Worm (Caenorhabditis elegans): ENCODE results near the gene C39H7.4.
A peak's percentile ranks its signal among the peaks of the same experiment; 100 is the strongest.

The C39H7.4 gene

DNA sequence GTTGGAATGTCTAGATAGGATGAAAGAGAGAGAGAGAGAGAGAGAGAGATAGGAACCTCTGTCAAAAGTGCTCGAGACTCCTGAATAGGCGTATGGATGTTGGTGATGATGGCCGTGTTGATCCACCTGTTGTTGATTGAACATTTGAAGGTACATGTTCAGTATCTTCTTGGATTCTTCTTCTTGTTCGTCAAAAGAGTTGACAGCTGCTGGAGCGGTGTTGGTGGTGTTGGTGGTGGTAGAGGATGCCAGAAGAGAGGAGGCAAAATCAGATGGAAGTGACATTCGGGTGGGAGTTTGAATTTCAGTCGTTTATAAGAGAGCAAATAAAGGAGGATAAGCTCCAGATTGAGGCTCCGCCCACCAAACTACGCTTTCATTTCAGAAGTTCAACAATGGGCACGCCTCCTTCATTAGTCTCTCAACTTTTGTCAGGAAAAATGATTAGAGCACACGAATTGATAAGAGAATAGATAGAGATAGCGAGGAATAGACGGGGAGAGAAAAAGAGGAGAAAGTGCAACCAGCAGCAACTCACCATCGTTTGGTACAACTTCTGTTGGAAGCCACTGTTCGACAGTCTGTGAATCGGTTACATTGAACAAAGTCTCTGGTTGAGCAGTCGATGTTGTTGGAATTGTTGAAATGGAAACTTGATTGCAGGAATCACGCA is 38.5 kb upstream of the C39H7.4 start:
- TF ChIP-seq hlh-17 (GFP tag; optimal IDR thresholded peaks at IDR 0.05; ENCODE audit: borderline replicate concordance) (no peak), lin-13 (GFP tag; optimal IDR thresholded peaks at IDR 0.05) (no peak), efl-1 (optimal IDR thresholded peaks at IDR 0.05) (no peak), efl-1 (GFP tag; optimal IDR thresholded peaks at IDR 0.05 in 1 of 2) (peak in 1 of 2 experiments; percentile 85), hpl-2 (GFP tag; optimal IDR thresholded peaks at IDR 0.05) (no peak), mdl-1 (tag; optimal IDR thresholded peaks at IDR 0.05) (no peak), elt-2 (tag; optimal IDR thresholded peaks at IDR 0.05) (no peak)

DNA sequence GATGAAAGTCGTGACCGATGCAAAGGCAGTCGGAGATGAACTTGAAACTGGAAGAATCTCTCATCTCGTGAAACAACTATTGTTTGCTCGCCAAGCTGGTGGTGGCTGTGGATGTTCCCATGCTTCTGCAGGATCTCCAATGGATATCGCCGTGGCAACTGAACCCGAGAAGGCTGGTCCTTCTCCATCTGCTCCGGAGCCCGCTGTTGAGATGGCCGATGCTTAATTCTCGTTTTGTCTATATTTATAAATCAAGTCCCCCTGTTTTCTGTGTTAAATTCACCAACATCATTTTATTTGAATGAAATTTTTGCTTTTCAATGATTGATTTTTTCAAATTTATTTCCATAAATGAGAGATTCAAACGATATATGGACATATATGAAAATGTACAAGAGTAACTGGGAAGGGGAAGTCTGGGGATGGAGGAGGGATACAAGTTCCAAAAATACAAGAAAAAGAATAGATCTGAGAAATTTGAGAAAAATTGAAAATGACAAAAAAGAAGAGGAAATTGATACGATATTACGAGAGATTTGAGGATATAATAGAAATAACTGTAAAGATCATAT is 36.4 kb upstream of the C39H7.4 start:
- TF ChIP-seq unc-98 (GFP tag; IDR thresholded peaks at IDR 0.05) = no peak
- no peak for TF ChIP-seq lin-35 (GFP tag; optimal IDR thresholded peaks at IDR 0.05)
- no peak for TF ChIP-seq nhr-237 (tag; optimal IDR thresholded peaks at IDR 0.05)
- TF ChIP-seq aly-2 (tag; optimal IDR thresholded peaks at IDR 0.05) = peak; percentile 21
- peak; percentile 25 for TF ChIP-seq nhr-85 (tag)
- peak; percentile 22 for TF ChIP-seq ceh-8 (GFP tag; optimal IDR thresholded peaks at IDR 0.05)
- no peak for TF ChIP-seq ztf-11 (tag; optimal IDR thresholded peaks at IDR 0.05)
- no peak for TF ChIP-seq nhr-71 (tag; optimal IDR thresholded peaks at IDR 0.05)

DNA sequence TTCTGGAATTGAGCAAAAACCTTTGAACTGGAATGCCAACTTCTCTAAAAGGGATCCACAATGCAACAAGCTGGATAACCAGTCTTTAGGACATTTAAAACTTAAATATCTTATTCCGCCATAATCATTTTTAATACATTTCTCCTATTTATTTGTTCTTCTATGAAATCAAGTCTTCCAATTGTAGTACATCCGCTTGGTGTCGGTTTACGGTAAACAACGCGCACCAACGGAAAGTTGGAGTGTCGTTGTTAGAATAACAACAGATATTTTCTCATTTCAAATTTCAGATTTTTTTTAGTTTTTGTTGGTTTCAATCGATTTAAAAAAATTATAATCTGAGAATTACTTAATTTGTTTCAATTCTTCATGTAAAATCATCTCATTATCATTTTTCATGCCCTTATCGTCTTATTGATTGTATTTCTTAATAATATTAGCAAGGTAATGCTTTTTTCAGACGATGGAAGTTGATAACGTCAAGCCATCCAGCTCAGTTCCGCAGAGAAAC is 34.7 kb upstream of the C39H7.4 start, which contains the start of gene csn-5:
TSS of gene csn-5 (plus strand) at position 461 of the 511 bp plus-strand sequence.
- peak; percentile 11 for TF ChIP-seq swsn-7 (tag; optimal IDR thresholded peaks at IDR 0.05)
- TF ChIP-seq blmp-1 (tag; optimal IDR thresholded peaks at IDR 0.05) = peak; percentile 34
- peak in 1 of 2 experiments; percentile 46 for TF ChIP-seq efl-1 (optimal IDR thresholded peaks at IDR 0.05)
- peak; percentile 26 to 27 for TF ChIP-seq efl-1 (GFP tag; optimal IDR thresholded peaks at IDR 0.05 in 1 of 2)
- peak in 2 of 3 experiments; percentile 18 to 53 for TF ChIP-seq dpl-1 (GFP tag; optimal IDR thresholded peaks at IDR 0.05)
- TF ChIP-seq xbp-1 (tag; optimal IDR thresholded peaks at IDR 0.05) = peak; percentile 18
- peak in 1 of 2 experiments; percentile 18 for TF ChIP-seq lin-35 (GFP tag; optimal IDR thresholded peaks at IDR 0.05)
- no peak for TF ChIP-seq ets-5 (GFP tag; IDR thresholded peaks at IDR 0.05)
- TF ChIP-seq hlh-17 (GFP tag; optimal IDR thresholded peaks at IDR 0.05; ENCODE audit: borderline replicate concordance) = no peak
- peak; percentile 33 for TF ChIP-seq nhr-20 (tag; optimal IDR thresholded peaks at IDR 0.05)
- peak; percentile 14 for TF ChIP-seq C16A3.4 (tag; optimal IDR thresholded peaks at IDR 0.05)
- TF ChIP-seq nhr-85 (tag) = peak; percentile 56
- TF ChIP-seq mdl-1 (tag; optimal IDR thresholded peaks at IDR 0.05) = no peak
- no peak for TF ChIP-seq pqm-1 (tag; optimal IDR thresholded peaks at IDR 0.05)
- no peak for TF ChIP-seq unc-30 (tag; optimal IDR thresholded peaks at IDR 0.05)

DNA sequence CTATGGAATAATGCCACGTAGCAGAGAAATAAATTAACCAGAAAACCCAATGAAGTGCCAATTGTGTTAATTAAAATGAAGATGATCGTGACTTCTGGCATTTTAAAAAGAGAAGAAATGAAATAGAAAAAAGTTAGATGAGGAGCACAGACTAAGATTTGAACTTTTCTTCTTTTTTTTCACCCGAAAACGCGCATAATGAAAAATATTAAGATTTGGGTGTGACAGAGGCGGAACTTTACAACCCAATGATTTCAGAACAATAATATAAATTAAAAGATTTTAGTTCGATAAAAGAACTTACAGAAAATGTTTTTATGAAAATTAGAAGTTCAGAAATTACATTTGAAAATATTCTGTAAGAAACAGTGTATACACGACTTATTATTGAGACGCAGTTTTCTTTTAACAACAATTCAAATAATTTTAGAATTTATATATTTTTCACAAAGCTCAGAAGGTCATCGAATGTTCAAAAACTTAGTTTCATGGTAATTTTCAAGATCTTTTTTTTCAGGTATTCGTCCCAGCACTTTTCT is 31.2 kb upstream of the C39H7.4 start, which contains the start of the genes srd-8 and B0547.2:
TSS of gene srd-8 (minus strand) at position 101 of the 539 bp plus-strand sequence.
TSS of gene B0547.2 (plus strand) at position 489 of the 539 bp plus-strand sequence.
- TF ChIP-seq efl-3 (GFP tag; optimal IDR thresholded peaks at IDR 0.05) = no peak

DNA sequence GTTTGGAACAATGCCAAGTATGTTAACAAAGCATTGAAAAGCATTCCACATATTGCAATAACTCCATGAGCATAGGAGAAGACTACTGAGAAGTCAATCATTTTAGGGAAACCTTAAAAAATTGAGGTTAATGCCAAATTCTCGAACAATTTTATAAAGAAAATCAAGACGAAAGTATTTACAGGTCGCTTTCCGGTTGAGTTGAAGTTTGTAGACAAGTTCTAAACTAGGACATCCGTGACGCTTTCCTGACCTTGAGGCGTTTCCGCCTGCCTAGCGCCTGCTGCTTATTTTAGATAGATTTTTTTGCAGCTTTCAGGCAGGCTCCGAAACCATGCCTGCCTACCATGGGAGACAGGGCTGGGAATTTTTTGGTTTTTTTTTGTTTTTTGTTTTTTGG is 21.1 kb upstream of the C39H7.4 start, which contains the start of gene srd-13:
TSS of gene srd-13 (minus strand) at position 101 of the 400 bp plus-strand sequence.
- TF ChIP-seq egl-27 (tag; optimal IDR thresholded peaks at IDR 0.05) (no peak), snpc-4 (tag; optimal IDR thresholded peaks at IDR 0.05) (no peak), nhr-12 (tag; optimal IDR thresholded peaks at IDR 0.05) (no peak), zip-4 (GFP tag; optimal IDR thresholded peaks at IDR 0.05) (no peak), dpl-1 (GFP tag; optimal IDR thresholded peaks at IDR 0.05) (no peak), fos-1 (tag; optimal IDR thresholded peaks at IDR 0.05) (no peak), nhr-90 (tag; optimal IDR thresholded peaks at IDR 0.05; ENCODE audit: poor library complexity) (no peak), ceh-88 (GFP tag; IDR thresholded peaks at IDR 0.05) (no peak), ceh-90 (tag; optimal IDR thresholded peaks at IDR 0.05) (no peak), grh-1 (GFP tag; IDR thresholded peaks at IDR 0.05) (no peak), unc-30 (tag; optimal IDR thresholded peaks at IDR 0.05) (no peak), lin-35 (GFP tag; optimal IDR thresholded peaks at IDR 0.05) (no peak), alr-1 (tag; optimal IDR thresholded peaks at IDR 0.05; ENCODE audit: borderline replicate concordance) (no peak), efl-1 (optimal IDR thresholded peaks at IDR 0.05) (no peak), efl-1 (GFP tag; optimal IDR thresholded peaks at IDR 0.05 in 1 of 2) (no peak), hlh-4 (tag; optimal IDR thresholded peaks at IDR 0.05) (no peak), isw-1 (GFP tag; IDR thresholded peaks at IDR 0.05) (no peak), lin-39 (tag; optimal IDR thresholded peaks at IDR 0.05) (no peak), ama-1 (optimal IDR thresholded peaks at IDR 0.05) (no peak), nhr-71 (tag; optimal IDR thresholded peaks at IDR 0.05) (no peak), hlh-17 (GFP tag; optimal IDR thresholded peaks at IDR 0.05; ENCODE audit: borderline replicate concordance) (no peak)
